Worm (Caenorhabditis elegans): ENCODE data around the gene R10E9.2.

DNA sequence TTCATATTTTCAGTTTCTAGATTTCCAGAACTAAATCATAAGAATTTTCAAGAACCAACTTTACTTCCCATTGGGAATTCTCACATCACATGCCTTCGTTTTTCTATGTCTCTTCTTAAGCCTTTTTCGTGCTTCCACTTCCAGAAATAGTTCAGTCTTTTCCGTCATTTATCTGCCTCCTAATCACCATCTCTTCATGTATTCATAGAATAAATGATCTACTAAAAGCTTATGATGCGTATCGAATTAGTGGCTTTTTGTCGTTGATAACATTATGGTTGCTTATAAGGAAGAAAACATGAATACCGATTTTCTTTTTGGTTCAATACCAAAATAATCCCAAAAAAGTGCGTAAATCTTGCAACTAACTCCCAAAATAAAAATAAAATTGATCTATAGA, 9.3 kb downstream of the R10E9.2 start:
- TF ChIP-seq egl-27 (tag; optimal IDR thresholded peaks at IDR 0.05), result no peak
- TF ChIP-seq zag-1 (tag; optimal IDR thresholded peaks at IDR 0.05), result no peak
- TF ChIP-seq ama-1 (optimal IDR thresholded peaks at IDR 0.05), result no peak
- no peak for TF ChIP-seq elt-2 (tag; optimal IDR thresholded peaks at IDR 0.05)
- TF ChIP-seq tbx-2 (tag; optimal IDR thresholded peaks at IDR 0.05), result no peak
- no peak for TF ChIP-seq elt-3 (tag; optimal IDR thresholded peaks at IDR 0.05)
- no peak for TF ChIP-seq nhr-76 (tag; optimal IDR thresholded peaks at IDR 0.05)
- no peak for TF ChIP-seq ztf-11 (tag; optimal IDR thresholded peaks at IDR 0.05)
- no peak for TF ChIP-seq ceh-82 (tag; optimal IDR thresholded peaks at IDR 0.05)
- no peak for TF ChIP-seq ets-5 (GFP tag; IDR thresholded peaks at IDR 0.05)
- TF ChIP-seq lin-14 (GFP tag; optimal IDR thresholded peaks at IDR 0.05), result no peak
- no peak for TF ChIP-seq lin-15B (tag; optimal IDR thresholded peaks at IDR 0.05)
- no peak for TF ChIP-seq mep-1 (tag; optimal IDR thresholded peaks at IDR 0.05)

Data from whole organism, L1 larva.